Worm (Caenorhabditis elegans) whole organism, young adult: ENCODE data around the gene srxa-10.

Experiments
- B0019.2 ChIP-seq: fragments of 200-800 bp; sonication (Bioruptor generic); conservative IDR thresholded peaks from 2 replicates; pipeline ENCODE4 v1.3.6; 2022; ENCODE audit warnings: missing genetic modification reagents, missing genetic modification characterization, missing compliant biosample characterization
- C06A6.2 ChIP-seq: fragments of 200-800 bp; sonication (Bioruptor generic); conservative IDR thresholded peaks from 2 replicates; pipeline ENCODE4 v1.3.6; 2022; ENCODE audit warnings: missing genetic modification characterization, missing compliant biosample characterization
- D2030.7 ChIP-seq: fragments of 200-800 bp; sonication (Bioruptor generic); IDR thresholded peaks from 2 replicates; pipeline ENCODE4 v1.3.6; 2022; ENCODE audit warnings: missing genetic modification reagents, missing genetic modification characterization, missing compliant biosample characterization
- F22D6.2 ChIP-seq: sonication (generic microtip); optimal IDR thresholded peaks from 2 replicates; lab custom pipeline; 2016; ENCODE audit warnings: mild to moderate bottlenecking, missing genetic modification characterization, missing compliant biosample characterization
- F23B12.7 ChIP-seq: sonication (generic microtip); optimal IDR thresholded peaks from 2 replicates; lab custom pipeline; 2017; ENCODE audit warnings: missing genetic modification characterization, mild to moderate bottlenecking, missing compliant biosample characterization, antibody characterized with exemption, moderate library complexity; ENCODE audit not compliant: insufficient read depth
- F37B4.10 ChIP-seq: fragments of 200-800 bp; sonication (Bioruptor generic); IDR thresholded peaks from 2 replicates; pipeline ENCODE4 v1.3.6; 2022; ENCODE audit warnings: missing genetic modification characterization, missing compliant biosample characterization
- F57A8.1 ChIP-seq: fragments of 200-800 bp; sonication (Bioruptor generic); optimal IDR thresholded peaks from 2 replicates; lab custom pipeline; 2018; ENCODE audit warnings: mild to moderate bottlenecking, missing genetic modification characterization, moderate library complexity, missing compliant biosample characterization
- F57C9.4 ChIP-seq: sonication (generic microtip); optimal IDR thresholded peaks from 2 replicates; lab custom pipeline; 2017; ENCODE audit warnings: mild to moderate bottlenecking, missing genetic modification characterization, missing compliant biosample characterization
- Y56A3A.18 ChIP-seq: fragments of 200-800 bp; sonication (Bioruptor generic); IDR thresholded peaks from 2 replicates; pipeline ENCODE4 v1.3.6; 2022; ENCODE audit warnings: missing genetic modification reagents, missing genetic modification characterization, missing compliant biosample characterization
- ZK185.1 ChIP-seq: sonication (generic microtip); optimal IDR thresholded peaks from 2 replicates; lab custom pipeline; 2016; ENCODE audit warnings: mild to moderate bottlenecking, missing genetic modification characterization, missing compliant biosample characterization; ENCODE audit not compliant: poor library complexity, severe bottlenecking
- ama-1 ChIP-seq, 3 experiments: fragments of 150-350 bp in 1 of 3; sonication (generic microtip) in 2 of 3; optimal IDR thresholded peaks; 2 replicates each; lab custom pipeline; 2014 to 2018; ENCODE audit warnings: missing biosample characterization in 2 of 3, missing genetic modification characterization in 2 of 3, missing genetic modification reagents in 2 of 3
- aptf-2 ChIP-seq: fragments of 200-800 bp; sonication (Bioruptor generic); conservative IDR thresholded peaks from 2 replicates; pipeline ENCODE4 v1.3.6; 2022; ENCODE audit warnings: missing genetic modification reagents, missing genetic modification characterization, missing compliant biosample characterization
- atf-7 ChIP-seq: sonication (generic microtip); optimal IDR thresholded peaks from 2 replicates; lab custom pipeline; 2017; ENCODE audit warnings: mild to moderate bottlenecking, missing genetic modification characterization, missing compliant biosample characterization
- attf-3 ChIP-seq: fragments of 200-800 bp; sonication (Bioruptor generic); conservative IDR thresholded peaks from 2 replicates; pipeline ENCODE4 v1.3.6; 2022; ENCODE audit warnings: missing genetic modification reagents, missing genetic modification characterization, missing compliant biosample characterization
- attf-6 ChIP-seq: fragments of 200-800 bp; sonication (Bioruptor generic); IDR thresholded peaks from 2 replicates; pipeline ENCODE4 v1.3.6; 2022; ENCODE audit warnings: missing genetic modification reagents, missing genetic modification characterization, missing compliant biosample characterization
- bed-1 ChIP-seq: fragments of 200-800 bp; sonication (Bioruptor generic); IDR thresholded peaks from 2 replicates; pipeline ENCODE4 v1.3.6; 2022; ENCODE audit warnings: missing genetic modification reagents, missing genetic modification characterization, missing compliant biosample characterization
- ceh-40 ChIP-seq: fragments of 200-800 bp; sonication (Bioruptor generic); IDR thresholded peaks from 2 replicates; pipeline ENCODE4 v1.3.6; 2022; ENCODE audit warnings: missing genetic modification characterization, missing compliant biosample characterization
- ceh-91 ChIP-seq: fragments of 200-800 bp; sonication (Bioruptor generic); IDR thresholded peaks from 2 replicates; pipeline ENCODE4 v1.3.6; 2022; ENCODE audit warnings: missing genetic modification reagents, missing genetic modification characterization, missing compliant biosample characterization
- die-1 ChIP-seq: sonication (generic microtip); optimal IDR thresholded peaks from 2 replicates; lab custom pipeline; 2016; ENCODE audit warnings: missing genotype, mild to moderate bottlenecking, missing genetic modification characterization, missing compliant biosample characterization
- efl-1 ChIP-seq: fragments of 150-350 bp; optimal IDR thresholded peaks from 2 replicates; lab custom pipeline; 2014; ENCODE audit warnings: missing biosample characterization, missing genetic modification reagents, missing genetic modification characterization
- fkh-3 ChIP-seq: sonication (generic microtip); optimal IDR thresholded peaks from 2 replicates; lab custom pipeline; 2016; ENCODE audit warnings: mild to moderate bottlenecking, missing genetic modification characterization, missing compliant biosample characterization
- him-1 ChIP-seq: sonication (generic microtip); optimal IDR thresholded peaks from 2 replicates; lab custom pipeline; 2016; ENCODE audit warnings: missing genotype, missing genetic modification reagents, missing genetic modification characterization, missing compliant biosample characterization
- hlh-26 ChIP-seq: fragments of 200-800 bp; sonication (Bioruptor generic); conservative IDR thresholded peaks from 2 replicates; pipeline ENCODE4 v1.3.6; 2022; ENCODE audit warnings: missing genetic modification reagents, missing genetic modification characterization, missing compliant biosample characterization
- hmg-1.2 ChIP-seq: fragments of 200-800 bp; sonication (Bioruptor generic); IDR thresholded peaks from 2 replicates; pipeline ENCODE4 v1.3.6; 2022; ENCODE audit warnings: missing genetic modification reagents, missing genetic modification characterization, missing compliant biosample characterization
- hrde-1 ChIP-seq: sonication (generic microtip); optimal IDR thresholded peaks from 2 replicates; lab custom pipeline; 2016; ENCODE audit warnings: missing genetic modification characterization, mild to moderate bottlenecking, missing compliant biosample characterization, moderate library complexity, missing genotype, missing genetic modification reagents, borderline replicate concordance
- lag-1 ChIP-seq: fragments of 200-800 bp; sonication (Bioruptor generic); IDR thresholded peaks from 2 replicates; pipeline ENCODE4 v1.3.6; 2022; ENCODE audit warnings: missing genetic modification reagents, missing genetic modification characterization, missing compliant biosample characterization
- lin-35 ChIP-seq, 3 experiments: fragments of 150-350 bp in 2 of 3; sonication (generic microtip) in 1 of 3; optimal IDR thresholded peaks; 2 replicates each; lab custom pipeline; 2014 to 2018; ENCODE audit warnings: missing biosample characterization in 3 of 3, missing genetic modification characterization in 3 of 3, missing genetic modification reagents in 3 of 3
- lin-40 ChIP-seq: sonication (generic microtip); optimal IDR thresholded peaks from 2 replicates; lab custom pipeline; 2016; ENCODE audit warnings: missing genetic modification characterization, mild to moderate bottlenecking, missing compliant biosample characterization, missing genotype, missing genetic modification reagents
- lsl-1 ChIP-seq: fragments of 200-800 bp; sonication (Bioruptor generic); optimal IDR thresholded peaks from 2 replicates; lab custom pipeline; 2018; ENCODE audit warnings: mild to moderate bottlenecking, missing genetic modification characterization, moderate library complexity, missing compliant biosample characterization
- lsy-27 ChIP-seq: sonication (generic microtip); optimal IDR thresholded peaks from 2 replicates; lab custom pipeline; 2017; ENCODE audit warnings: missing genetic modification characterization, mild to moderate bottlenecking, missing compliant biosample characterization, antibody characterized with exemption, missing genotype, borderline replicate concordance; ENCODE audit not compliant: insufficient read depth
- madf-3 ChIP-seq: fragments of 200-800 bp; sonication (Bioruptor generic); IDR thresholded peaks from 2 replicates; pipeline ENCODE4 v1.3.6; 2022; ENCODE audit warnings: missing genetic modification reagents, missing genetic modification characterization, missing compliant biosample characterization
- madf-6 ChIP-seq: fragments of 200-800 bp; sonication (Bioruptor generic); IDR thresholded peaks from 2 replicates; pipeline ENCODE4 v1.3.6; 2022; ENCODE audit warnings: missing genetic modification reagents, missing genetic modification characterization, missing compliant biosample characterization
- mcd-1 ChIP-seq: fragments of 200-800 bp; sonication (Bioruptor generic); IDR thresholded peaks from 2 replicates; pipeline ENCODE4 v1.3.6; 2022; ENCODE audit warnings: missing genetic modification reagents, missing genetic modification characterization, missing compliant biosample characterization
- nhr-80 ChIP-seq: sonication (generic microtip); optimal IDR thresholded peaks from 2 replicates; lab custom pipeline; 2016; ENCODE audit warnings: missing genetic modification characterization, missing compliant biosample characterization
- pbrm-1 ChIP-seq: fragments of 200-800 bp; sonication (Bioruptor generic); IDR thresholded peaks from 2 replicates; pipeline ENCODE4 v1.3.6; 2022; ENCODE audit warnings: missing genetic modification reagents, missing genetic modification characterization, missing compliant biosample characterization
- rec-8 ChIP-seq, 2 experiments: sonication (generic microtip); optimal IDR thresholded peaks; 2 replicates each; lab custom pipeline; 2016; ENCODE audit warnings: mild to moderate bottlenecking in 2 of 2, missing genetic modification characterization in 2 of 2, missing genetic modification reagents in 2 of 2, missing genotype in 2 of 2, missing biosample characterization in 1 of 2, missing compliant biosample characterization in 1 of 2, moderate library complexity in 1 of 2
- repo-1 ChIP-seq: sonication (generic microtip); optimal IDR thresholded peaks from 2 replicates; lab custom pipeline; 2017; ENCODE audit warnings: mild to moderate bottlenecking, missing genetic modification characterization, missing compliant biosample characterization
- sdz-38 ChIP-seq: sonication (generic microtip); optimal IDR thresholded peaks from 2 replicates; lab custom pipeline; 2016; ENCODE audit warnings: missing genotype, missing genetic modification characterization, missing compliant biosample characterization
- snpc-1.1 ChIP-seq: sonication (generic microtip); optimal IDR thresholded peaks from 2 replicates; lab custom pipeline; 2017; ENCODE audit warnings: missing genetic modification characterization, mild to moderate bottlenecking, missing compliant biosample characterization, antibody characterized with exemption, moderate library complexity, missing genotype, missing genetic modification reagents; ENCODE audit not compliant: insufficient read depth
- snpc-1.3 ChIP-seq: sonication (generic microtip); optimal IDR thresholded peaks from 2 replicates; lab custom pipeline; 2017; ENCODE audit warnings: missing genetic modification characterization, mild to moderate bottlenecking, missing compliant biosample characterization, antibody characterized with exemption, moderate library complexity, missing genotype, missing genetic modification reagents; ENCODE audit not compliant: insufficient read depth
- snpc-4 ChIP-seq, 5 experiments: fragments of 150-350 bp in 1 of 5; sonication (generic microtip) in 4 of 5; optimal IDR thresholded peaks; 2 replicates each; lab custom pipeline; 2014 to 2018; ENCODE audit warnings: missing genetic modification characterization in 5 of 5, missing biosample characterization in 3 of 5, antibody characterized with exemption in 2 of 5, mild to moderate bottlenecking in 2 of 5, missing compliant biosample characterization in 2 of 5, missing genotype in 2 of 5, moderate library complexity in 2 of 5, missing genetic modification reagents in 1 of 5
- zim-3 ChIP-seq: sonication (generic microtip); optimal IDR thresholded peaks from 2 replicates; lab custom pipeline; 2017; ENCODE audit warnings: mild to moderate bottlenecking, missing genetic modification characterization, moderate library complexity, missing compliant biosample characterization
- ztf-18 ChIP-seq: sonication (generic microtip); optimal IDR thresholded peaks from 2 replicates; lab custom pipeline; 2016; ENCODE audit warnings: missing genotype, mild to moderate bottlenecking, missing genetic modification characterization, missing compliant biosample characterization
- ztf-22 ChIP-seq: fragments of 200-800 bp; sonication (Bioruptor generic); optimal IDR thresholded peaks from 2 replicates; lab custom pipeline; 2018; ENCODE audit warnings: mild to moderate bottlenecking, missing genetic modification characterization, moderate library complexity, missing compliant biosample characterization
- ztf-3 ChIP-seq: fragments of 200-800 bp; sonication (Bioruptor generic); optimal IDR thresholded peaks from 2 replicates; lab custom pipeline; 2018; ENCODE audit warnings: mild to moderate bottlenecking, missing genetic modification characterization, missing compliant biosample characterization

The srxa-10 gene

DNA sequence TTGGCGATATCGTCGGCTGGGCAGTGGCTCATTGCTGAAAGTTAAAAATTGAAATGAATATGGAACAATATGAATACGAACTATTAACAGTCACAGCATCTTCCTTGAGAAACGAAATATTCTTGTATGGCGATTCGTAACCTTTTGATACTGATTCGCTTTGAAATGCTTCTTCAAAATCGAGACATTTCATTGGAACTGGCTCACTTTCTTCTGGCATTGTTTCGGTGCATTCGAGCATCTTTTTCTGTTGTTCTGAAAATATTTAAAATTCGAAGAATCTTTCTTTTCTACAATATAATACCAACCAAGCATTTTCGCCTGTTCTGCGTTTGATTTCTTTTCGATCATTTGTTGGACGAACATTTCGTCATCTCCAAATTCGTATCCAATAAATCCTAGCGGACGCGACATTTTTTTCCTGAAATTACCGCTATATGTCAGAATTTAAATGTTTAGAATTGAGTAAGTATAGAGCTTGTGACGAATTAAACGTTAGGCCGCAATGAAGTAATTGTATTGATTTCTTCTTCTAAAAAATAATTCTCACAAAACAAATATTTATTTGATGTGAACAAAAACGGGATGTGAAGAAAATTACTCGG, 28.1 kb upstream of the srxa-10 start, which contains the start of gene lin-52 (continued):
- TF ChIP-seq snpc-1.3 (tag; lab: Kevin White, UChicago) (no peak), F37B4.10 (GFP tag; lab: Robert Waterston, UW) (no peak), F57A8.1 (GFP tag; lab: Kevin White, UChicago) (no peak), ama-1 (optimal IDR thresholded peaks at IDR 0.05; lab: Kevin White, UChicago) (peak; percentile 79), ama-1 (GFP tag; optimal IDR thresholded peaks at IDR 0.05; lab: Kevin White, UChicago) (peak in 1 of 2 experiments; percentile 8), snpc-4 (GFP tag; optimal IDR thresholded peaks at IDR 0.05; lab: Kevin White, UChicago) (no peak), snpc-4 (tag; optimal IDR thresholded peaks at IDR 0.05; lab: Kevin White, UChicago) (no peak), D2030.7 (GFP tag; lab: Robert Waterston, UW) (no peak), B0019.2 (GFP tag; lab: Robert Waterston, UW) (no peak), rec-8 (tag; optimal IDR thresholded peaks at IDR 0.05; lab: Kevin White, UChicago) (no peak), mcd-1 (no peak; the same call in 1 of the 2 replicates), hlh-26 (GFP tag; lab: Robert Waterston, UW) (no peak), ceh-91 (0 out of 2 replicates have a peak, but pooled peaks have one; percentile 36), lag-1 (GFP tag; lab: Robert Waterston, UW) (no peak), aptf-2 (GFP tag; lab: Robert Waterston, UW) (no peak), pbrm-1 (GFP tag; lab: Robert Waterston, UW) (no peak), lsl-1 (no peak), ztf-3 (GFP tag; lab: Kevin White, UChicago) (no peak), madf-3 (peak; percentile 49; the same call in 1 of the 2 replicates), attf-6 (no peak; the same call in 1 of the 2 replicates), repo-1 (tag; lab: Kevin White, UChicago) (peak; percentile 83), nhr-80 (tag; lab: Kevin White, UChicago) (no peak), die-1 (tag; lab: Kevin White, UChicago) (no peak), madf-6 (peak; percentile 35; the same call in 1 of the 2 replicates), ZK185.1 (tag; lab: Kevin White, UChicago) (peak; percentile 69), him-1 (tag; lab: Kevin White, UChicago) (peak; percentile 9), snpc-1.1 (tag; lab: Kevin White, UChicago) (no peak), efl-1 (GFP tag; lab: Kevin White, UChicago) (no peak), attf-3 (GFP tag; lab: Robert Waterston, UW) (no peak), F23B12.7 (tag; lab: Kevin White, UChicago) (no peak), ceh-40 (GFP tag; lab: Robert Waterston, UW) (no peak), atf-7 (tag; lab: Kevin White, UChicago) (peak; percentile 51), zim-3 (tag; lab: Kevin White, UChicago) (no peak), hmg-1.2 (no peak), lsy-27 (tag; lab: Kevin White, UChicago) (no peak), fkh-3 (peak; percentile 13), sdz-38 (tag; lab: Kevin White, UChicago) (no peak), bed-1 (GFP tag; lab: Robert Waterston, UW) (no peak), hrde-1 (tag; lab: Kevin White, UChicago) (no peak), lin-40 (tag; lab: Kevin White, UChicago) (peak; percentile 24), ztf-18 (no peak), Y56A3A.18 (GFP tag; lab: Robert Waterston, UW) (peak; percentile 57; the same call in 1 of the 2 replicates), F57C9.4 (tag; lab: Kevin White, UChicago) (no peak), C06A6.2 (GFP tag; lab: Robert Waterston, UW) (no peak), F22D6.2 (tag; lab: Kevin White, UChicago) (no peak), lin-35 (GFP tag; optimal IDR thresholded peaks at IDR 0.05; lab: Kevin White, UChicago) (peak in 1 of 3 experiments; percentile 47), ztf-22 (GFP tag; lab: Kevin White, UChicago) (no peak)
